Worm (Caenorhabditis elegans): ENCODE results near the gene fbxb-47.

- TF ChIP-seq cog-1 (tag; optimal IDR thresholded peaks at IDR 0.05) = no peak
- TF ChIP-seq tab-1 (GFP tag; IDR thresholded peaks at IDR 0.05) = no peak
- no peak for TF ChIP-seq flt-1 (GFP tag; IDR thresholded peaks at IDR 0.05)
- TF ChIP-seq med-1 (GFP tag; optimal IDR thresholded peaks at IDR 0.05; ENCODE audit: insufficient read depth) = no peak
- no peak for TF ChIP-seq ref-1 (GFP tag; conservative IDR thresholded peaks at IDR 0.05)
- no peak for TF ChIP-seq ztf-23 (GFP tag; IDR thresholded peaks at IDR 0.05)
- TF ChIP-seq ztf-29 (GFP tag; IDR thresholded peaks at IDR 0.05) = no peak
- TF ChIP-seq klf-2 (GFP tag; conservative IDR thresholded peaks at IDR 0.05) = no peak
- no peak for TF ChIP-seq T22C8.4 (GFP tag; IDR thresholded peaks at IDR 0.05)
Observed at ce11 chrII:1735145-1735544, 31.9 kb upstream of the fbxb-47 start.
